Worm (Caenorhabditis elegans): Measurements from ENCODE around the gene imb-2.

ce11 chrII:14390036-14390763, 24.7 kb downstream of the imb-2 start, which contains the start of the genes kbp-3 and nurf-1:
- TF ChIP-seq eor-1 (tag; optimal IDR thresholded peaks at IDR 0.05) (no peak), daf-12 (tag; optimal IDR thresholded peaks at IDR 0.05) (no peak), nhr-28 (tag; optimal IDR thresholded peaks at IDR 0.05) (no peak), nhr-25 (tag; optimal IDR thresholded peaks at IDR 0.05) (peak; percentile 50), ceh-82 (tag; optimal IDR thresholded peaks at IDR 0.05) (no peak), zag-1 (tag; optimal IDR thresholded peaks at IDR 0.05) (no peak), pha-4 (tag; optimal IDR thresholded peaks at IDR 0.05) (peak; percentile 55)

Measured in whole organism, L3 larva.